Fruit fly (Drosophila melanogaster): ENCODE measurements around the gene eIF4E3.
A peak's percentile ranks its signal among the peaks of the same experiment; 100 is the strongest.

eIF4E3 gene

dm6 chr3L:8197779-8198279 is 31.2 kb upstream of the eIF4E3 start, which contains the start of the genes UbcE2M and Dhps (continued):
- TF ChIP-seq Usf (GFP tag; optimal IDR thresholded peaks at IDR 0.05) (peak; percentile 73), CG10979 (tag; optimal IDR thresholded peaks at IDR 0.05) (peak; percentile 60), nerfin-1 (tag; optimal IDR thresholded peaks at IDR 0.05) (no peak), zfh2 (GFP tag; optimal IDR thresholded peaks at IDR 0.05) (peak; percentile 80), Hmx (GFP tag; optimal IDR thresholded peaks at IDR 0.05) (no peak), gsb-n (tag; optimal IDR thresholded peaks at IDR 0.05) (no peak), ara (GFP tag; IDR thresholded peaks at IDR 0.05) (no peak), CG6654 (GFP tag; optimal IDR thresholded peaks at IDR 0.05) (peak; percentile 3), Gug (GFP tag; IDR thresholded peaks at IDR 0.05) (peak; percentile 72; the same call in 2 of the 4 replicates), sqz (GFP tag; optimal IDR thresholded peaks at IDR 0.05) (no peak), hth (optimal IDR thresholded peaks at IDR 0.05) (no peak), al (GFP tag; IDR thresholded peaks at IDR 0.05) (peak; percentile 71), jumu (GFP tag; optimal IDR thresholded peaks at IDR 0.05) (peak; percentile 43), Mrtf (GFP tag; IDR thresholded peaks at IDR 0.05) (peak; percentile 59; the same call in 2 of the 3 replicates), phol (tag; optimal IDR thresholded peaks at IDR 0.05) (peak; percentile 86), CG3726 (GFP tag; IDR thresholded peaks at IDR 0.05) (peak; percentile 46; the same call in 1 of the 3 replicates), CG11093 (GFP tag; IDR thresholded peaks at IDR 0.05) (peak; percentile 56; the same call in 1 of the 3 replicates), Nf-YB (GFP tag; optimal IDR thresholded peaks at IDR 0.05) (no peak), D (optimal IDR thresholded peaks at IDR 0.05) (no peak), D (GFP tag; optimal IDR thresholded peaks at IDR 0.05) (peak; percentile 52), Lim3 (GFP tag; IDR thresholded peaks at IDR 0.05) (no peak), CG15601 (tag; optimal IDR thresholded peaks at IDR 0.05) (no peak), chif (GFP tag; optimal IDR thresholded peaks at IDR 0.05) (peak in 1 of 2 experiments; percentile 29), Hr78 (GFP tag; optimal IDR thresholded peaks at IDR 0.05) (no peak), CG33213 (GFP tag; optimal IDR thresholded peaks at IDR 0.05) (no peak), sob (GFP tag; IDR thresholded peaks at IDR 0.05) (peak; percentile 73), CG7271 (tag; optimal IDR thresholded peaks at IDR 0.05) (peak; percentile 39), fd64A (GFP tag; optimal IDR thresholded peaks at IDR 0.05) (no peak), wdn (GFP tag; IDR thresholded peaks at IDR 0.05) (peak; percentile 40; the same call in 1 of the 2 replicates), Bdp1 (GFP tag; optimal IDR thresholded peaks at IDR 0.05) (no peak), Xbp1 (GFP tag; optimal IDR thresholded peaks at IDR 0.05) (peak; percentile 77), CG10543 (GFP tag; optimal IDR thresholded peaks at IDR 0.05) (peak; percentile 87), Rx (GFP tag; IDR thresholded peaks at IDR 0.05) (no peak), cas (GFP tag; IDR thresholded peaks at IDR 0.05) (no peak), CG8089 (GFP tag; optimal IDR thresholded peaks at IDR 0.05) (no peak), CG18764 (GFP tag; optimal IDR thresholded peaks at IDR 0.05) (peak; percentile 51), trh (GFP tag; optimal IDR thresholded peaks at IDR 0.05) (peak; percentile 42), D19A (tag; optimal IDR thresholded peaks at IDR 0.05) (no peak), bowl (GFP tag; IDR thresholded peaks at IDR 0.05) (no peak), ham (GFP tag; IDR thresholded peaks at IDR 0.05) (no peak), CG11696 (GFP tag; IDR thresholded peaks at IDR 0.05) (no peak), TFAM (GFP tag; optimal IDR thresholded peaks at IDR 0.05) (no peak), row (GFP tag; IDR thresholded peaks at IDR 0.05) (peak; percentile 93), B-H1 (GFP tag; IDR thresholded peaks at IDR 0.05) (peak; percentile 33; the same call in 1 of the 3 replicates), croc (GFP tag; conservative IDR thresholded peaks at IDR 0.05) (peak; percentile 57), lab (GFP tag; optimal IDR thresholded peaks at IDR 0.05) (no peak), CG9817 (tag; optimal IDR thresholded peaks at IDR 0.05) (peak; percentile 89), dimm (GFP tag; IDR thresholded peaks at IDR 0.05) (no peak), Fer1 (GFP tag; optimal IDR thresholded peaks at IDR 0.05) (peak; percentile 78), CG3065 (GFP tag; optimal IDR thresholded peaks at IDR 0.05) (peak; percentile 10), ash1 (GFP tag; optimal IDR thresholded peaks at IDR 0.05) (no peak), CG14710 (tag; optimal IDR thresholded peaks at IDR 0.05) (peak; percentile 85)
